Worm (Caenorhabditis elegans) whole organism, L1 larva: Measurements from ENCODE around the gene snb-7.

Experiments used
- C16A3.4 ChIP-seq: fragments of 150-350 bp; optimal IDR thresholded peaks from 2 replicates; lab custom pipeline; 2014; ENCODE audit warnings: missing biosample characterization, missing genetic modification characterization
- alr-1 ChIP-seq: fragments of 200-800 bp; sonication (Bioruptor generic); optimal IDR thresholded peaks from 2 replicates; lab custom pipeline; 2018; ENCODE audit warnings: borderline replicate concordance, mild to moderate bottlenecking, missing genetic modification characterization, missing compliant biosample characterization
- aly-2 ChIP-seq: fragments of 150-350 bp; optimal IDR thresholded peaks from 2 replicates; lab custom pipeline; 2014; ENCODE audit warnings: missing biosample characterization, missing genetic modification characterization
- ceh-88 ChIP-seq: fragments of 200-800 bp; sonication (Bioruptor generic); IDR thresholded peaks from 2 replicates; pipeline ENCODE4 v1.3.6; 2022; ENCODE audit warnings: missing genetic modification characterization, missing compliant biosample characterization
- egl-27 ChIP-seq, 2 experiments: fragments of 150-350 bp in 1 of 2; sonication (generic microtip); optimal IDR thresholded peaks; 3 replicates each; lab custom pipeline; 2017 to 2018; ENCODE audit warnings: missing biosample characterization in 2 of 2, missing genetic modification characterization in 2 of 2, missing genetic modification reagents in 2 of 2
- fos-1 ChIP-seq: fragments of 150-350 bp; optimal IDR thresholded peaks from 2 replicates; lab custom pipeline; 2014; ENCODE audit warnings: missing biosample characterization, missing genetic modification characterization
- jun-1 ChIP-seq: fragments of 150-350 bp; optimal IDR thresholded peaks from 2 replicates; lab custom pipeline; 2014; ENCODE audit warnings: missing biosample characterization, missing genetic modification reagents, missing genetic modification characterization
- lin-15B ChIP-seq: fragments of 150-350 bp; sonication (generic microtip); optimal IDR thresholded peaks from 3 replicates; lab custom pipeline; 2014; ENCODE audit warnings: missing biosample characterization, missing genetic modification characterization
- lsy-2 ChIP-seq, 2 experiments: fragments of 150-350 bp; optimal IDR thresholded peaks; 2 replicates each; lab custom pipeline; 2014; ENCODE audit warnings: missing biosample characterization in 2 of 2, missing genetic modification characterization in 2 of 2
- nhr-11 ChIP-seq: fragments of 150-350 bp; optimal IDR thresholded peaks from 2 replicates; lab custom pipeline; 2014; ENCODE audit warnings: missing biosample characterization, missing genetic modification characterization
- nhr-90 ChIP-seq: sonication (generic microtip); optimal IDR thresholded peaks from 2 replicates; lab custom pipeline; 2016; ENCODE audit warnings: mild to moderate bottlenecking, missing genetic modification characterization, missing compliant biosample characterization; ENCODE audit not compliant: poor library complexity
- snpc-4 ChIP-seq: fragments of 150-350 bp; optimal IDR thresholded peaks from 2 replicates; lab custom pipeline; 2014; ENCODE audit warnings: missing biosample characterization, missing genetic modification characterization
- unc-62 ChIP-seq: fragments of 150-350 bp; optimal IDR thresholded peaks from 2 replicates; lab custom pipeline; 2014; ENCODE audit warnings: missing biosample characterization, missing genetic modification reagents, missing genetic modification characterization
- zip-4 ChIP-seq: fragments of 200-800 bp; sonication (Bioruptor generic); optimal IDR thresholded peaks from 2 replicates; lab custom pipeline; 2018; ENCODE audit warnings: mild to moderate bottlenecking, missing genetic modification characterization, moderate library complexity, missing compliant biosample characterization

DNA sequence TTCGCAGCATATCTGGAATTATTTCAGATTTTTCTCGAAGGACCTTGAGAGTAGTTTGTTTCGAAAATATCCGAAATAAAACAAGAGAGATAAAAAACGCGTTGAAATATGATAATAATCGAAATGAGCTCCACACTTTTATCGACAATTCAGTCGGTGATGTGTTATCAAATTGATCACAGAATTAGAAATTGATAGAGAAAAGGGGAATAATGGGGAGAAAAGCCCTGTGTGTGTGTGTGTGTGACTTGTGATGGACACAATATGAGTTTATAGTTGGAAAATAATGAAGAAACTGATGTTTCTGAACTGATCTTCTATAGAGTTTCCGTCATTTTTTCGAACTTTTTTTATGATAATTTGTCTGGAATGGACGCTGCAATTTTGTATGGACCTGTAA, 38.5 kb downstream of the snb-7 start, which contains the start of gene pgp-1:
- no peak for TF ChIP-seq jun-1 (tag; lab: Kevin White, UChicago)
- no peak for TF ChIP-seq nhr-11 (tag; lab: Kevin White, UChicago)
- no peak for TF ChIP-seq lin-15B (tag; lab: Kevin White, UChicago)
- no peak for TF ChIP-seq aly-2 (tag; lab: Kevin White, UChicago)
- no peak for TF ChIP-seq lsy-2 (tag; optimal IDR thresholded peaks at IDR 0.05; lab: Kevin White, UChicago)
- no peak for TF ChIP-seq unc-62 (GFP tag; lab: Kevin White, UChicago)
- no peak for TF ChIP-seq zip-4 (GFP tag; lab: Kevin White, UChicago)
- no peak for TF ChIP-seq nhr-90
- TF ChIP-seq snpc-4 (tag; lab: Kevin White, UChicago), result no peak
- no peak for TF ChIP-seq alr-1 (tag; lab: Kevin White, UChicago)
- TF ChIP-seq fos-1 (tag; lab: Kevin White, UChicago), result no peak
- no peak for TF ChIP-seq C16A3.4 (tag; lab: Kevin White, UChicago)
- no peak for TF ChIP-seq egl-27 (tag; optimal IDR thresholded peaks at IDR 0.05; lab: Kevin White, UChicago)
- TF ChIP-seq ceh-88 (GFP tag; lab: Robert Waterston, UW), result no peak
